Worm (Caenorhabditis elegans) whole organism, young adult: Measurements from ENCODE around the gene B0244.15.

Source experiments
- C06A6.2 ChIP-seq: fragments of 200-800 bp; sonication (Bioruptor generic); conservative IDR thresholded peaks from 2 replicates; pipeline ENCODE4 v1.3.6; 2022; ENCODE audit warnings: missing genetic modification characterization, missing compliant biosample characterization
- K12H6.12 ChIP-seq: fragments of 200-800 bp; sonication (Bioruptor generic); optimal IDR thresholded peaks from 2 replicates; lab custom pipeline; 2018; ENCODE audit warnings: mild to moderate bottlenecking, missing genetic modification characterization, missing compliant biosample characterization
- akir-1 ChIP-seq: fragments of 200-800 bp; sonication (Bioruptor generic); optimal IDR thresholded peaks from 2 replicates; lab custom pipeline; 2018; ENCODE audit warnings: mild to moderate bottlenecking, missing genetic modification characterization, moderate library complexity, missing compliant biosample characterization
- attf-3 ChIP-seq: fragments of 200-800 bp; sonication (Bioruptor generic); conservative IDR thresholded peaks from 2 replicates; pipeline ENCODE4 v1.3.6; 2022; ENCODE audit warnings: missing genetic modification reagents, missing genetic modification characterization, missing compliant biosample characterization
- bed-1 ChIP-seq: fragments of 200-800 bp; sonication (Bioruptor generic); IDR thresholded peaks from 2 replicates; pipeline ENCODE4 v1.3.6; 2022; ENCODE audit warnings: missing genetic modification reagents, missing genetic modification characterization, missing compliant biosample characterization
- ceh-100 ChIP-seq: fragments of 200-800 bp; sonication (Bioruptor generic); IDR thresholded peaks from 2 replicates; pipeline ENCODE4 v1.3.6; 2022; ENCODE audit warnings: missing genetic modification reagents, missing genetic modification characterization, missing compliant biosample characterization
- ceh-79 ChIP-seq: sonication (generic microtip); optimal IDR thresholded peaks from 2 replicates; lab custom pipeline; 2017; ENCODE audit warnings: mild to moderate bottlenecking, missing genetic modification characterization, missing compliant biosample characterization
- madf-10 ChIP-seq: sonication (generic microtip); optimal IDR thresholded peaks from 2 replicates; lab custom pipeline; 2016; ENCODE audit warnings: mild to moderate bottlenecking, missing genetic modification characterization, missing compliant biosample characterization
- mcd-1 ChIP-seq: fragments of 200-800 bp; sonication (Bioruptor generic); IDR thresholded peaks from 2 replicates; pipeline ENCODE4 v1.3.6; 2022; ENCODE audit warnings: missing genetic modification reagents, missing genetic modification characterization, missing compliant biosample characterization
- pha-4 ChIP-seq: fragments of 150-350 bp; sonication (generic microtip); optimal IDR thresholded peaks from 2 replicates; lab custom pipeline; 2014; ENCODE audit warnings: missing biosample characterization, missing genetic modification reagents, missing genetic modification characterization
- snpc-1.3 ChIP-seq: sonication (generic microtip); optimal IDR thresholded peaks from 2 replicates; lab custom pipeline; 2017; ENCODE audit warnings: missing genetic modification characterization, mild to moderate bottlenecking, missing compliant biosample characterization, antibody characterized with exemption, moderate library complexity, missing genotype, missing genetic modification reagents; ENCODE audit not compliant: insufficient read depth
- snpc-4 ChIP-seq, 5 experiments: fragments of 150-350 bp in 1 of 5; sonication (generic microtip) in 4 of 5; optimal IDR thresholded peaks; 2 replicates each; lab custom pipeline; 2014 to 2018; ENCODE audit warnings: missing genetic modification characterization in 5 of 5, missing biosample characterization in 3 of 5, antibody characterized with exemption in 2 of 5, mild to moderate bottlenecking in 2 of 5, missing compliant biosample characterization in 2 of 5, missing genotype in 2 of 5, moderate library complexity in 2 of 5, missing genetic modification reagents in 1 of 5
- somi-1 ChIP-seq: fragments of 200-800 bp; sonication (Bioruptor generic); optimal IDR thresholded peaks from 2 replicates; lab custom pipeline; 2018; ENCODE audit warnings: mild to moderate bottlenecking, missing genetic modification characterization, missing compliant biosample characterization
- unc-62 ChIP-seq: fragments of 150-350 bp; optimal IDR thresholded peaks from 2 replicates; lab custom pipeline; 2014; ENCODE audit warnings: missing biosample characterization, missing genetic modification reagents, missing genetic modification characterization

DNA sequence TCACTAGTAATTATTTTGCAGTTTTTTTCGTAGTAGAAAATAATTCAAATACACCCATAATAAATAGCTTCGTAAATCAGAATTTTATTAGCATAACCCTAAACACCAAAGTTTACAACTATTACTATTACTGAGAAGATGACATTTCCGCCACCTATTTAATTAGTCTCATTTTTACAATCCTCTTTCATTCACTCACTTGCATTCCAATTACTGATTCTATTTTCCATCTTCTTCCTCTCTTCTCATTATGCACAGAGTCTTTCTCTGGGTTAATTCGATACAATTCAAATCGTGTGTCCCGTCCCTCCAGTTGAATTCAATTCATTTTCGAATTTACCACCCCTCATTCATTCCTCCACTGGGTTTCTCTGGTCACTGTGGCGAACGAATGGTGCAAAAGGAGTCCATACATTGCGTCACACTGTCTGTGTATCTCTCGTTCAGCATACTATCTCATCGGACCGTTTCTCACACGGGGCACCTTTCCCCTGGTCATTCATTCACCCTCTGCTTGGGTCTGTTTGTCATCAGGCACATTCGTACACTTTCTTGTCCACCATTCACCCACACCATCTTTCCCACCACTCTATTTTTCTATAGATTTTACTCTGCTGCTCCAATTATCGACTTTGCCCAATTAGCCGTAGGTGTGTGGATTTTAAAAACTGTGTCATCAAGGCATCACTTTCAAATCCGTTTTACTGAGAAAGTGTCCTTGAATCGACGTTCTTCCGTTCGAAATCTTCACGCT is 22.7 kb upstream of the B0244.15 start:
- TF ChIP-seq K12H6.12 (tag; lab: Kevin White, UChicago) (no peak), snpc-1.3 (tag; lab: Kevin White, UChicago) (no peak), snpc-4 (GFP tag; optimal IDR thresholded peaks at IDR 0.05; lab: Kevin White, UChicago) (no peak), snpc-4 (tag; optimal IDR thresholded peaks at IDR 0.05; lab: Kevin White, UChicago) (no peak), pha-4 (no peak), C06A6.2 (GFP tag; lab: Robert Waterston, UW) (no peak), attf-3 (no peak), madf-10 (tag; lab: Kevin White, UChicago) (no peak), somi-1 (GFP tag; lab: Kevin White, UChicago) (no peak), bed-1 (GFP tag; lab: Robert Waterston, UW) (no peak), akir-1 (GFP tag; lab: Kevin White, UChicago) (no peak), ceh-79 (tag; lab: Kevin White, UChicago) (no peak), ceh-100 (no peak), mcd-1 (GFP tag; lab: Robert Waterston, UW) (no peak), unc-62 (GFP tag; lab: Kevin White, UChicago) (no peak)
